Worm (Caenorhabditis elegans) whole organism, L4 larva: ENCODE measurements around the gene flp-3.

Experiments used
- D1046.2 ChIP-seq: fragments of 200-800 bp; sonication (Bioruptor generic); IDR thresholded peaks from 2 replicates; pipeline ENCODE4 v1.3.6; 2022; ENCODE audit warnings: missing genetic modification characterization, missing compliant biosample characterization
- F10B5.3 ChIP-seq: sonication (generic microtip); optimal IDR thresholded peaks from 2 replicates; lab custom pipeline; 2016; ENCODE audit warnings: mild to moderate bottlenecking, missing genetic modification characterization, missing compliant biosample characterization
- Y5F2A.4 ChIP-seq: fragments of 200-800 bp; sonication (Bioruptor generic); optimal IDR thresholded peaks from 2 replicates; lab custom pipeline; 2018; ENCODE audit warnings: mild to moderate bottlenecking, missing genetic modification characterization, missing compliant biosample characterization
- ama-1 ChIP-seq: fragments of 150-350 bp; optimal IDR thresholded peaks from 2 replicates; lab custom pipeline; 2014; ENCODE audit warnings: inconsistent platforms, mixed read lengths
- ceh-82 ChIP-seq: sonication (generic microtip); optimal IDR thresholded peaks from 2 replicates; lab custom pipeline; 2017; ENCODE audit warnings: missing biosample characterization, missing genetic modification characterization
- daf-12 ChIP-seq: fragments of 150-350 bp; optimal IDR thresholded peaks from 2 replicates; lab custom pipeline; 2014; ENCODE audit warnings: missing biosample characterization, missing genetic modification reagents, missing genetic modification characterization
- daf-16 ChIP-seq, 3 experiments: sonication (generic microtip); optimal IDR thresholded peaks; 2 replicates each; lab custom pipeline; 2016 to 2017; ENCODE audit warnings: missing genetic modification characterization in 3 of 3, missing genetic modification reagents in 3 of 3, mild to moderate bottlenecking in 2 of 3, missing compliant biosample characterization in 2 of 3, missing biosample characterization in 1 of 3, moderate library complexity in 1 of 3
- dmd-6 ChIP-seq: fragments of 200-800 bp; sonication (Bioruptor generic); IDR thresholded peaks from 2 replicates; pipeline ENCODE4 v1.3.6; 2022; ENCODE audit warnings: missing genetic modification reagents, missing genetic modification characterization, missing compliant biosample characterization
- dmd-8 ChIP-seq: fragments of 200-800 bp; sonication (Bioruptor generic); IDR thresholded peaks from 2 replicates; pipeline ENCODE4 v1.3.6; 2022; ENCODE audit warnings: missing genetic modification characterization, missing compliant biosample characterization
- dve-1 ChIP-seq: sonication (generic microtip); optimal IDR thresholded peaks from 2 replicates; lab custom pipeline; 2017; ENCODE audit warnings: antibody characterized with exemption, mild to moderate bottlenecking, missing genetic modification characterization, missing compliant biosample characterization; ENCODE audit not compliant: insufficient read depth
- egl-43 ChIP-seq: fragments of 200-800 bp; sonication (Bioruptor generic); IDR thresholded peaks from 2 replicates; pipeline ENCODE4 v1.3.6; 2022; ENCODE audit warnings: missing genetic modification reagents, missing genetic modification characterization, missing compliant biosample characterization
- gei-8 ChIP-seq: fragments of 200-800 bp; sonication (Bioruptor generic); optimal IDR thresholded peaks from 2 replicates; lab custom pipeline; 2018; ENCODE audit warnings: mild to moderate bottlenecking, missing genetic modification characterization, missing compliant biosample characterization
- hlh-11 ChIP-seq: fragments of 200-800 bp; sonication (Bioruptor generic); optimal IDR thresholded peaks from 2 replicates; lab custom pipeline; 2018; ENCODE audit warnings: mild to moderate bottlenecking, missing genetic modification characterization, missing compliant biosample characterization
- hlh-30 ChIP-seq: sonication (generic microtip); optimal IDR thresholded peaks from 2 replicates; lab custom pipeline; 2017; ENCODE audit warnings: antibody characterized with exemption, mild to moderate bottlenecking, missing genetic modification characterization, missing compliant biosample characterization; ENCODE audit not compliant: insufficient read depth
- jun-1 ChIP-seq: fragments of 150-350 bp; optimal IDR thresholded peaks from 2 replicates; lab custom pipeline; 2014; ENCODE audit warnings: missing biosample characterization, missing genetic modification reagents, missing genetic modification characterization
- lin-1 ChIP-seq: fragments of 200-800 bp; sonication (Bioruptor generic); IDR thresholded peaks from 2 replicates; pipeline ENCODE4 v1.3.6; 2022; ENCODE audit warnings: missing genetic modification reagents, missing genetic modification characterization, missing compliant biosample characterization
- lin-38 ChIP-seq: fragments of 200-800 bp; sonication (Bioruptor generic); IDR thresholded peaks from 2 replicates; pipeline ENCODE4 v1.3.6; 2022; ENCODE audit warnings: missing genetic modification reagents, missing genetic modification characterization, missing compliant biosample characterization
- lir-3 ChIP-seq: sonication (generic microtip); optimal IDR thresholded peaks from 2 replicates; lab custom pipeline; 2016; ENCODE audit warnings: mild to moderate bottlenecking, missing genetic modification characterization, missing compliant biosample characterization
- lsy-2 ChIP-seq, 2 experiments: fragments of 150-350 bp in 1 of 2; sonication (generic microtip) in 1 of 2; optimal IDR thresholded peaks; 2 replicates each; lab custom pipeline; 2014 to 2017; ENCODE audit warnings: missing biosample characterization in 2 of 2, missing genetic modification characterization in 2 of 2
- mdl-1 ChIP-seq, 2 experiments: fragments of 150-350 bp in 1 of 2; sonication (generic microtip) in 1 of 2; optimal IDR thresholded peaks; 2 replicates each; lab custom pipeline; 2014 to 2017; ENCODE audit warnings: missing biosample characterization in 2 of 2, missing genetic modification characterization in 2 of 2
- mep-1 ChIP-seq: fragments of 150-350 bp; sonication (generic microtip); optimal IDR thresholded peaks from 3 replicates; lab custom pipeline; 2014; ENCODE audit warnings: missing biosample characterization, missing genetic modification characterization
- mes-2 ChIP-seq: sonication (generic microtip); optimal IDR thresholded peaks from 2 replicates; lab custom pipeline; 2016; ENCODE audit warnings: missing genotype, mild to moderate bottlenecking, missing genetic modification characterization, missing compliant biosample characterization; ENCODE audit not compliant: poor library complexity, severe bottlenecking
- nhr-102 ChIP-seq: sonication (generic microtip); optimal IDR thresholded peaks from 2 replicates; lab custom pipeline; 2016; ENCODE audit warnings: mild to moderate bottlenecking, missing genetic modification characterization, moderate library complexity, missing compliant biosample characterization
- nhr-11 ChIP-seq: fragments of 150-350 bp; optimal IDR thresholded peaks from 2 replicates; lab custom pipeline; 2014; ENCODE audit warnings: missing biosample characterization, missing genetic modification characterization
- nhr-25 ChIP-seq: sonication (generic microtip); optimal IDR thresholded peaks from 2 replicates; lab custom pipeline; 2017; ENCODE audit warnings: missing genetic modification characterization, mild to moderate bottlenecking, missing compliant biosample characterization, antibody characterized with exemption, moderate library complexity, borderline replicate concordance; ENCODE audit not compliant: insufficient read depth
- nhr-28 ChIP-seq: fragments of 150-350 bp; optimal IDR thresholded peaks from 2 replicates; lab custom pipeline; 2014; ENCODE audit warnings: missing biosample characterization, missing genetic modification characterization
- nhr-6 ChIP-seq: fragments of 150-350 bp; optimal IDR thresholded peaks from 2 replicates; lab custom pipeline; 2014; ENCODE audit warnings: missing biosample characterization, missing genetic modification characterization
- nhr-76 ChIP-seq: fragments of 150-350 bp; optimal IDR thresholded peaks from 2 replicates; lab custom pipeline; 2014; ENCODE audit warnings: missing biosample characterization, missing genetic modification characterization
- pha-4 ChIP-seq, 2 experiments: fragments of 150-350 bp in 1 of 2; fragments of 200-800 bp in 1 of 2; sonication (Bioruptor generic) in 1 of 2; IDR thresholded peaks in 1 of 2; optimal IDR thresholded peaks in 1 of 2; 2 replicates each; pipeline versions ENCODE4 v1.3.6 to Lab custom; 2014 to 2022; ENCODE audit warnings: missing genetic modification characterization in 2 of 2, missing genetic modification reagents in 2 of 2, missing biosample characterization in 1 of 2, missing compliant biosample characterization in 1 of 2
- pqm-1 ChIP-seq: sonication (generic microtip); optimal IDR thresholded peaks from 2 replicates; lab custom pipeline; 2017; ENCODE audit warnings: missing biosample characterization, missing genetic modification characterization
- saeg-2 ChIP-seq: fragments of 200-800 bp; sonication (Bioruptor generic); IDR thresholded peaks from 2 replicates; pipeline ENCODE4 v1.3.6; 2022; ENCODE audit warnings: missing genetic modification reagents, missing genetic modification characterization, missing compliant biosample characterization
- spr-3 ChIP-seq: fragments of 200-800 bp; sonication (Bioruptor generic); optimal IDR thresholded peaks from 2 replicates; lab custom pipeline; 2018; ENCODE audit warnings: mild to moderate bottlenecking, missing genetic modification characterization, missing compliant biosample characterization
- unc-62 ChIP-seq, 3 experiments: fragments of 150-350 bp in 1 of 3; sonication (generic microtip); optimal IDR thresholded peaks in 2 of 3; peaks in 1 of 3; 1 replicate in 1 of 3; 2 replicates in 2 of 3; lab custom pipeline; 2014 to 2017; ENCODE audit warnings: missing biosample characterization in 3 of 3, missing genetic modification characterization in 3 of 3, missing genetic modification reagents in 3 of 3, missing genotype in 1 of 3
- zag-1 ChIP-seq: fragments of 150-350 bp; optimal IDR thresholded peaks from 2 replicates; lab custom pipeline; 2014; ENCODE audit warnings: missing biosample characterization, missing genetic modification characterization
- zfp-2 ChIP-seq: sonication (generic microtip); optimal IDR thresholded peaks from 2 replicates; lab custom pipeline; 2016; ENCODE audit warnings: mild to moderate bottlenecking, missing genetic modification characterization, missing compliant biosample characterization
- ztf-7 ChIP-seq: fragments of 150-350 bp; optimal IDR thresholded peaks from 2 replicates; lab custom pipeline; 2014; ENCODE audit warnings: missing biosample characterization, missing genetic modification characterization

flp-3 gene

DNA sequence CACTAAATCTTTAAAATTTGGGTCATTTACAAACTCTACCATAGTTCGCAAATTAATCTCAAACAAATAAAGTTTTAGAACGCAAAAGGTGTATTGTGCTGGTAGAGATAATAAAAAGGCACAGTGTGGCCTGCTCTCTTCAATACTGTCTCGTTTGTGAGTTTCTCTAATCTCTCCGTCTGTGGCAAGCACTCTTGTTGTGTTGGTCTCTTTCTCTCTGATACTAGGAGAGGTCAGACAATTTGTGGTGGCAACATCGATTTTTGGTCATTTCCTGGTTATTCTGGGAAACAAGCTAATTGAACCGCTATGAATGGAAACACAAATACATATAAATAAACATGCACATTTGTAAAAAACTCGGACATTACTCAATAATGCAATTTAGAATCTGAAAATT lies 18.5 kb downstream of the flp-3 start, which contains the start of gene ZC373.5:
Gene ZC373.5 (minus strand): TSS at position 159 of the 400 bp plus-strand sequence.
- peak; percentile 46 for TF ChIP-seq hlh-30
- peak; percentile 79 for TF ChIP-seq dve-1 (tag; lab: Kevin White, UChicago)
- peak; percentile 50 for TF ChIP-seq pqm-1 (tag; lab: Kevin White, UChicago)
- peak; percentile 58 for TF ChIP-seq dmd-6 (GFP tag; lab: Robert Waterston, UW)
- TF ChIP-seq daf-16 (GFP tag; optimal IDR thresholded peaks at IDR 0.05; lab: Kevin White, UChicago): no peak
- peak; percentile 87 for TF ChIP-seq daf-16 (tag; optimal IDR thresholded peaks at IDR 0.05; lab: Kevin White, UChicago)
- TF ChIP-seq zag-1: no peak
- no peak for TF ChIP-seq zfp-2 (tag; lab: Kevin White, UChicago)
- peak; percentile 29 for TF ChIP-seq nhr-6 (tag; lab: Kevin White, UChicago)
- peak in 1 of 2 experiments; percentile 11 for TF ChIP-seq mdl-1 (tag; optimal IDR thresholded peaks at IDR 0.05; lab: Kevin White, UChicago)
- peak in 1 of 2 experiments; percentile 32 for TF ChIP-seq lsy-2 (tag; optimal IDR thresholded peaks at IDR 0.05; lab: Kevin White, UChicago)
- TF ChIP-seq ceh-82: no peak
- TF ChIP-seq hlh-11 (tag; lab: Kevin White, UChicago): peak; percentile 60
- peak; percentile 41 for TF ChIP-seq mes-2 (tag; lab: Kevin White, UChicago)
- TF ChIP-seq daf-12 (tag; lab: Kevin White, UChicago): no peak
- peak; percentile 77 for TF ChIP-seq nhr-28 (tag; lab: Kevin White, UChicago)
- TF ChIP-seq nhr-102 (tag; lab: Kevin White, UChicago): peak; percentile 1
- TF ChIP-seq mep-1 (tag; lab: Kevin White, UChicago): peak; percentile 9
- no peak for TF ChIP-seq nhr-11 (tag; lab: Kevin White, UChicago)
- no peak for TF ChIP-seq unc-62 (GFP tag; optimal IDR thresholded peaks at IDR 0.05 in 1 of 2; lab: Kevin White, UChicago)
- TF ChIP-seq unc-62 (tag; optimal IDR thresholded peaks at IDR 0.05; lab: Kevin White, UChicago): no peak
- TF ChIP-seq, all 104 proteins: peak for 13

ce11 chrX:10069692-10070091 lies 23.1 kb downstream of the flp-3 start, which contains the start of gene mlck-1:
Gene mlck-1 (minus strand): TSS chrX:10069792.
- TF ChIP-seq lin-38 (GFP tag; lab: Robert Waterston, UW): no peak
- TF ChIP-seq spr-3 (GFP tag; lab: Kevin White, UChicago): no peak
- no peak for TF ChIP-seq F10B5.3 (tag; lab: Kevin White, UChicago)
- no peak for TF ChIP-seq D1046.2
- TF ChIP-seq lir-3: no peak
- TF ChIP-seq jun-1 (tag; lab: Kevin White, UChicago): no peak
- no peak for TF ChIP-seq nhr-102 (tag; lab: Kevin White, UChicago)

- no peak for TF ChIP-seq egl-43 (GFP tag; lab: Robert Waterston, UW)
- no peak for TF ChIP-seq ama-1
- TF ChIP-seq nhr-6 (tag; lab: Kevin White, UChicago): no peak
- peak; percentile 59 for TF ChIP-seq hlh-11 (tag; lab: Kevin White, UChicago)
- TF ChIP-seq nhr-76 (tag; lab: Kevin White, UChicago): no peak
- TF ChIP-seq nhr-25 (tag; lab: Kevin White, UChicago): no peak
- no peak for TF ChIP-seq jun-1 (tag; lab: Kevin White, UChicago)
- no peak for TF ChIP-seq pha-4 (GFP tag; IDR thresholded peaks at IDR 0.05; lab: Robert Waterston, UW)
- no peak for TF ChIP-seq pha-4 (tag; optimal IDR thresholded peaks at IDR 0.05; lab: Kevin White, UChicago)
- TF ChIP-seq Y5F2A.4 (GFP tag; lab: Kevin White, UChicago): no peak
- TF ChIP-seq daf-16 (GFP tag; optimal IDR thresholded peaks at IDR 0.05; lab: Kevin White, UChicago): peak in 1 of 2 experiments; percentile 67
- no peak for TF ChIP-seq daf-16 (tag; optimal IDR thresholded peaks at IDR 0.05; lab: Kevin White, UChicago)
- TF ChIP-seq ceh-82: no peak
- TF ChIP-seq saeg-2 (GFP tag; lab: Robert Waterston, UW): no peak
- TF ChIP-seq dmd-8 (GFP tag; lab: Robert Waterston, UW): no peak
- no peak for TF ChIP-seq spr-3 (GFP tag; lab: Kevin White, UChicago)
- no peak for TF ChIP-seq lin-1 (GFP tag; lab: Robert Waterston, UW)
- TF ChIP-seq ztf-7: no peak
- no peak for TF ChIP-seq gei-8 (GFP tag; lab: Kevin White, UChicago)
Measured at ce11 chrX:10068468-10068867, 24.3 kb downstream of the flp-3 start.
